Fruit fly (Drosophila melanogaster): ENCODE data around the gene CAH5.

The CAH5 gene

DNA sequence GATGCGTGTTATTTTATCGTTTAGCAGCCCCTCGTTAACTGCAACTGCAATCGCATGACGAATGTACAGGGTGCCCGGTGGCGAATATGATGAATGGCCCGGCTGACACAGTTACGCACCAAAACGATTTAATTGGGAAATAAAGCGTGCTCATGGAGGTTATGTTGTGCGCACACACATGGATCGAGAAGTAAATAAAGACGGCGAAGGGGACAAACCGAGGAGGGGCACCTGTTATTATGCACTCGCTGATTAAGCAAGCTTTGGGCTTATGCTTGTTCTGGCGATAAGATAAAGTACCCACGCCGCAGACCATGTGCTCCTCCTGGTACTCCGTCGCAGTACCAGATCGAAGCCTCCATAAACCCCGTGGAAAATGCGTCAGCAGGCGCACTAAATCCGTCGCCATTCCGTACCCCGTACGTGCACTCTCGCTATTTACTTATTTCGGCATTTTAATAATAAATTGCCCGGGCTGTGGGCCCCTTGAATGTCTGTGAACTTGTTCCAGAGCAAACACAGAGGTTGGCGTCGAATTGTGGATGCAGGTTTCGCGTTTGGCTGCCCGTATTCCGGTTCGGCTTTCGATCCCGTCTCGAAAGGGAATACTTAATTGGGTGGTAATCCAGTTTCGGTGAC is 37.2 kb upstream of the CAH5 start:
- TF ChIP-seq brk (GFP tag; optimal IDR thresholded peaks at IDR 0.05) (peak; percentile 64), dl (GFP tag; optimal IDR thresholded peaks at IDR 0.05; ENCODE audit: insufficient read depth in 1 of 2, partially characterized antibody in 2 of 2) (no peak), GATAd (GFP tag; optimal IDR thresholded peaks at IDR 0.05) (no peak), CrebA (GFP tag; optimal IDR thresholded peaks at IDR 0.05; ENCODE audit: borderline replicate concordance) (no peak), Hr83 (GFP tag; optimal IDR thresholded peaks at IDR 0.05; ENCODE audit: poor library complexity, severe bottlenecking) (peak; percentile 66), Dfd (GFP tag; optimal IDR thresholded peaks at IDR 0.05) (no peak), Rel (GFP tag; optimal IDR thresholded peaks at IDR 0.05) (no peak), Rel (tag; optimal IDR thresholded peaks at IDR 0.05) (peak; percentile 59), dmrt93B (GFP tag; optimal IDR thresholded peaks at IDR 0.05) (peak; percentile 22), sv (GFP tag; optimal IDR thresholded peaks at IDR 0.05) (no peak), psq (GFP tag; optimal IDR thresholded peaks at IDR 0.05) (peak; percentile 58), Sp1 (GFP tag; optimal IDR thresholded peaks at IDR 0.05) (peak; percentile 56), rgr (GFP tag; optimal IDR thresholded peaks at IDR 0.05) (peak; percentile 80), Hnf4 (GFP tag; optimal IDR thresholded peaks at IDR 0.05) (peak; percentile 46), OdsH (GFP tag; optimal IDR thresholded peaks at IDR 0.05) (peak; percentile 26), br (GFP tag; optimal IDR thresholded peaks at IDR 0.05) (peak; percentile 72), HLH106 (tag; optimal IDR thresholded peaks at IDR 0.05) (peak; percentile 63), dsf (GFP tag; optimal IDR thresholded peaks at IDR 0.05; ENCODE audit: borderline replicate concordance) (no peak), Myc (optimal IDR thresholded peaks at IDR 0.05) (no peak), fru (GFP tag; optimal IDR thresholded peaks at IDR 0.05) (peak; percentile 80), foxo (GFP tag; optimal IDR thresholded peaks at IDR 0.05) (peak in 1 of 2 experiments; percentile 74), woc (GFP tag; optimal IDR thresholded peaks at IDR 0.05) (no peak), Dif (GFP tag; optimal IDR thresholded peaks at IDR 0.05; ENCODE audit: partially characterized antibody) (no peak), Jra (GFP tag; optimal IDR thresholded peaks at IDR 0.05) (peak; percentile 71), CG32264 (GFP tag; optimal IDR thresholded peaks at IDR 0.05) (no peak), tai (GFP tag; optimal IDR thresholded peaks at IDR 0.05) (no peak), sage (GFP tag; optimal IDR thresholded peaks at IDR 0.05) (peak; percentile 25), Mio (GFP tag; optimal IDR thresholded peaks at IDR 0.05) (no peak), ey (GFP tag; optimal IDR thresholded peaks at IDR 0.05) (peak; percentile 76), jim (GFP tag; optimal IDR thresholded peaks at IDR 0.05) (no peak), h (GFP tag; optimal IDR thresholded peaks at IDR 0.05) (peak; percentile 79), lola (GFP tag; optimal IDR thresholded peaks at IDR 0.05) (no peak)

DNA sequence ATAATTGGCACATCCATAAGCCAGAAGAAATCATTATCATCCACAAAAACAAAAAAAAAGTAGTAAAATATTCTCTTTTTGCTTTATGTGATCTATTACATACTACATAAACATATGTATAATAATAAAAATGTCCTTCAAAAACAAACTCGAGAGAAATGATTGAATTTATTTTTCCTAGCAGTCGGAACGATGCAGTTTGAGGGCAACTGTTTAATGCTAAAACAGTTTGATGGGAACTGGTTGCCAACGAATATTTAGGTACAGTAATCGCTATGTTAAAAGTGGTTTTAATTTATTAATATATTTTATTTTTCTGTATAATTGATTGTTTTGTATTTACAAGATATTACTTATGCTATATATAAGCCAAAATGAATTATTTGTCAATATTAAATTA is 31.3 kb upstream of the CAH5 start:
- no peak for TF ChIP-seq HLH106 (tag; optimal IDR thresholded peaks at IDR 0.05)
- TF ChIP-seq Vsx2 (GFP tag; optimal IDR thresholded peaks at IDR 0.05; ENCODE audit: partially characterized antibody) = no peak
- TF ChIP-seq CrebA (GFP tag; optimal IDR thresholded peaks at IDR 0.05; ENCODE audit: borderline replicate concordance) = no peak
- TF ChIP-seq usp (GFP tag; optimal IDR thresholded peaks at IDR 0.05) = no peak
- no peak for TF ChIP-seq pan (optimal IDR thresholded peaks at IDR 0.05)
- no peak for TF ChIP-seq tai (GFP tag; optimal IDR thresholded peaks at IDR 0.05)
- peak; percentile 63 for TF ChIP-seq Myc (optimal IDR thresholded peaks at IDR 0.05)
- no peak for TF ChIP-seq foxo (GFP tag; optimal IDR thresholded peaks at IDR 0.05)
- TF ChIP-seq brk (GFP tag; optimal IDR thresholded peaks at IDR 0.05) = no peak

DNA sequence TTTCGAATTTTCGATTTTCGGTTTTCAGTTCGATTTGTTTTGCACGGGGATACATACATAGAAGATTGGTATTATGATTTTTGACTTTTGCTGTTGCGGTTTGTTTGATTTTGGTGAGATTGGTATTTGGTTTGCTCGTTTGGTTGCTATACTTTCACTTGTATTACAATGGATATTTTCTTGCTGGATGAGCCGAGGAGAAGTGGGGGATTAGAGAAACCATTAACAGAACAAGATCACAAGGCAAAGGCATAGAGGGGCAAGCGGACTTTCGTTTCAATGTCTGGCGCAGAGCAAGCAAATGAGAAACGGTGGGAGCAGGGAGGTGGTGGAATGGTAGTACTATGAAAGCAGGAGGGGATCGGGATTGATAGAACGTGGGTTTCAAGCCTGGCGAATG is 30.2 kb upstream of the CAH5 start, which contains the start of gene CG15563:
TSS of gene CG15563 (minus strand) at position 101 of the 400 bp plus-strand sequence.
- TF ChIP-seq psq (GFP tag; optimal IDR thresholded peaks at IDR 0.05) (no peak), tai (GFP tag; optimal IDR thresholded peaks at IDR 0.05) (no peak), Mio (GFP tag; optimal IDR thresholded peaks at IDR 0.05) (no peak)

DNA sequence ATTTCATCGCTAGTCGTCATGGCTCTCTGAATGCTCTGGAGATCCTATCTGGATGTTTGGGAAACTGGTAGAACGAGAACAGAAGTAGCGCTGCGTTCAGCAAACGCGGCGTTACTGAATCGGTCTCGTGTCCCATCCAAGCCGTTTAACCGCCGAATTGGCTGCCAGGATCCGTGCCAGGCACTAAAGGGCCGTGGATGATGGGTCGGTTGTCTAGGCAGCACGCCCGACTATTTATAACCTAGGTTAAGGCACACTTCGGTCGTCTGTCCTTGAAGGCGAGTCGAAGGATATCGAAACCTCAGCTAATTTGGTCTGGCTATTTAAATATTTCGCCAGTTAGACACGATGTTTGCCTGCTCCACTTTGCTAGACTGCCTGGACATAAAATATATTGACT is 27.1 kb upstream of the CAH5 start, which contains the start of gene CG15564:
TSS of gene CG15564 (minus strand) at position 101 of the 400 bp plus-strand sequence.
- TF ChIP-seq Hr83 (GFP tag; optimal IDR thresholded peaks at IDR 0.05; ENCODE audit: poor library complexity, severe bottlenecking) (no peak), Hr78 (GFP tag; optimal IDR thresholded peaks at IDR 0.05) (no peak), fru (GFP tag; optimal IDR thresholded peaks at IDR 0.05) (no peak), Myc (optimal IDR thresholded peaks at IDR 0.05) (no peak), CG9705 (GFP tag; optimal IDR thresholded peaks at IDR 0.05) (no peak), jim (GFP tag; optimal IDR thresholded peaks at IDR 0.05) (no peak), Abd-B (GFP tag; optimal IDR thresholded peaks at IDR 0.05) (no peak), CG32264 (GFP tag; optimal IDR thresholded peaks at IDR 0.05) (no peak), Vsx2 (GFP tag; optimal IDR thresholded peaks at IDR 0.05; ENCODE audit: partially characterized antibody) (no peak), Rel (GFP tag; optimal IDR thresholded peaks at IDR 0.05) (no peak), Rel (tag; optimal IDR thresholded peaks at IDR 0.05) (no peak)

All from whole organism, wandering third instar larva.